Fruit fly (Drosophila melanogaster): ENCODE measurements around the gene CG31274.
A peak's percentile ranks its signal among the peaks of the same experiment; 100 is the strongest.

dm6 chr3R:16987220-16987923 is 5.4 kb upstream of the CG31274 start, which contains the start of gene CG18622:
- peak in 1 of 2 experiments; percentile 24 for TF ChIP-seq Hr51 (GFP tag; optimal IDR thresholded peaks at IDR 0.05)
- TF ChIP-seq dmrt11E (tag; optimal IDR thresholded peaks at IDR 0.05): no peak
- no peak for TF ChIP-seq h (optimal IDR thresholded peaks at IDR 0.05)
- no peak for TF ChIP-seq YL-1 (GFP tag; optimal IDR thresholded peaks at IDR 0.05)
- no peak for TF ChIP-seq CG8290 (GFP tag; optimal IDR thresholded peaks at IDR 0.05)
- TF ChIP-seq CG8290 (tag; optimal IDR thresholded peaks at IDR 0.05): peak in 1 of 2 experiments; percentile 49
- no peak for TF ChIP-seq CG17385 (GFP tag; optimal IDR thresholded peaks at IDR 0.05)
- no peak for TF ChIP-seq sr (GFP tag; IDR thresholded peaks at IDR 0.05)
- no peak for TF ChIP-seq CG5245 (GFP tag; optimal IDR thresholded peaks at IDR 0.05)
- no peak for TF ChIP-seq Nf-YC (tag; optimal IDR thresholded peaks at IDR 0.05)
